Fruit fly (Drosophila melanogaster) whole organism, embryonic: ENCODE data around the gene zfh2.
A peak's percentile ranks its signal among the peaks of the same experiment; 100 is the strongest.

Source experiments
- Abd-B ChIP-seq: fragments of 200-800 bp; sonication (Bioruptor generic); optimal IDR thresholded peaks from 2 replicates; lab custom pipeline; 2018; ENCODE audit warnings: missing biosample characterization, mild to moderate bottlenecking, missing genetic modification characterization, moderate library complexity
- CG10209 ChIP-seq: fragments of 200-800 bp; sonication (Bioruptor generic); optimal IDR thresholded peaks from 3 replicates; lab custom pipeline; 2017; ENCODE audit warnings: missing biosample characterization, mild to moderate bottlenecking, missing genetic modification characterization, missing genetic modification reagents
- CG12236 ChIP-seq: fragments of 200-800 bp; sonication (Bioruptor generic); optimal IDR thresholded peaks from 2 replicates; lab custom pipeline; 2016; ENCODE audit warnings: missing biosample characterization, missing genetic modification characterization
- CG13287 ChIP-seq: fragments of 200-800 bp; sonication (Bioruptor generic); IDR thresholded peaks from 2 replicates; pipeline ENCODE4 v1.3.6; 2022; ENCODE audit warnings: missing biosample characterization, missing genetic modification characterization; ENCODE audit not compliant: partially characterized antibody
- CG17328 ChIP-seq: fragments of 200-800 bp; sonication (Bioruptor generic); IDR thresholded peaks from 2 replicates; pipeline ENCODE4 v1.3.6; 2022; ENCODE audit warnings: missing biosample characterization, missing genetic modification characterization
- CG17361 ChIP-seq: fragments of 200-800 bp; sonication (Bioruptor generic); IDR thresholded peaks from 3 replicates; pipeline ENCODE4 v1.3.6; 2022; ENCODE audit warnings: missing biosample characterization, missing genetic modification characterization
- CG17612 ChIP-seq: fragments of 200-800 bp; sonication (Bioruptor generic); IDR thresholded peaks from 2 replicates; pipeline ENCODE4 v1.3.6; 2022; ENCODE audit warnings: missing biosample characterization, missing genetic modification characterization
- CG18764 ChIP-seq: fragments of 200-800 bp; sonication (Bioruptor generic); optimal IDR thresholded peaks from 3 replicates; lab custom pipeline; 2016; ENCODE audit warnings: missing biosample characterization, missing genetic modification characterization
- CG30020 ChIP-seq: fragments of 200-800 bp; optimal IDR thresholded peaks from 2 replicates; lab custom pipeline; 2019; ENCODE audit warnings: missing biosample characterization, mild to moderate bottlenecking, missing genetic modification characterization, moderate library complexity
- CG30403 ChIP-seq: fragments of 200-800 bp; sonication (Bioruptor generic); optimal IDR thresholded peaks from 3 replicates; lab custom pipeline; 2016; ENCODE audit warnings: missing biosample characterization, missing genetic modification characterization
- CG31365 ChIP-seq: fragments of 200-800 bp; sonication (Bioruptor generic); optimal IDR thresholded peaks from 2 replicates; lab custom pipeline; 2018; ENCODE audit warnings: missing biosample characterization, mild to moderate bottlenecking, missing genetic modification characterization
- CG3163 ChIP-seq: fragments of 200-800 bp; sonication (Bioruptor generic); optimal IDR thresholded peaks from 3 replicates; lab custom pipeline; 2016; ENCODE audit warnings: missing biosample characterization, missing genetic modification characterization
- CG32772 ChIP-seq: fragments of 200-800 bp; sonication (Bioruptor generic); IDR thresholded peaks from 2 replicates; pipeline ENCODE4 v1.3.6; 2022; ENCODE audit warnings: missing biosample characterization, missing genetic modification characterization
- CG4617 ChIP-seq: fragments of 200-800 bp; sonication (Bioruptor generic); optimal IDR thresholded peaks from 3 replicates; lab custom pipeline; 2016; ENCODE audit warnings: missing biosample characterization, missing genetic modification characterization, borderline replicate concordance
- CG4854 ChIP-seq: fragments of 200-800 bp; sonication (Bioruptor generic); optimal IDR thresholded peaks from 2 replicates; lab custom pipeline; 2016; ENCODE audit warnings: missing biosample characterization, missing genetic modification characterization, inconsistent platforms
- CG6765 ChIP-seq: fragments of 200-800 bp; sonication (Bioruptor generic); optimal IDR thresholded peaks from 3 replicates; lab custom pipeline; 2017; ENCODE audit warnings: missing biosample characterization, mild to moderate bottlenecking, missing genetic modification characterization
- CG6854 ChIP-seq: fragments of 200-800 bp; sonication (Bioruptor generic); optimal IDR thresholded peaks from 3 replicates; lab custom pipeline; 2017; ENCODE audit warnings: missing biosample characterization, mild to moderate bottlenecking, missing genetic modification characterization
- CG7357 ChIP-seq: fragments of 200-800 bp; sonication (Bioruptor generic); IDR thresholded peaks from 3 replicates; pipeline ENCODE4 v1.3.6; 2022; ENCODE audit warnings: missing biosample characterization, missing genetic modification characterization
- CG7928 ChIP-seq: fragments of 200-800 bp; sonication (Bioruptor generic); optimal IDR thresholded peaks from 2 replicates; lab custom pipeline; 2017; ENCODE audit warnings: missing biosample characterization, mild to moderate bottlenecking, missing genetic modification characterization
- Deaf1 ChIP-seq: fragments of 200-800 bp; optimal IDR thresholded peaks from 3 replicates; lab custom pipeline; 2019; ENCODE audit warnings: missing biosample characterization, mild to moderate bottlenecking, missing genetic modification characterization, moderate library complexity
- Dp ChIP-seq: fragments of 200-800 bp; sonication (Bioruptor generic); optimal IDR thresholded peaks from 2 replicates; lab custom pipeline; 2018; ENCODE audit warnings: missing biosample characterization, mild to moderate bottlenecking, missing genetic modification characterization, moderate library complexity
- E2f1 ChIP-seq: fragments of 200-800 bp; sonication (Bioruptor generic); IDR thresholded peaks from 2 replicates; pipeline ENCODE4 v1.3.6; 2022; ENCODE audit warnings: missing biosample characterization, missing genetic modification characterization
- Ets97D ChIP-seq: fragments of 200-800 bp; sonication (Bioruptor generic); optimal IDR thresholded peaks from 3 replicates; lab custom pipeline; 2016; ENCODE audit warnings: missing biosample characterization, missing genetic modification characterization
- H15 ChIP-seq: fragments of 200-800 bp; sonication (Bioruptor generic); IDR thresholded peaks from 3 replicates; pipeline ENCODE4 v1.3.6; 2022; ENCODE audit warnings: missing biosample characterization, missing genetic modification characterization
- Hr3 ChIP-seq: fragments of 200-800 bp; sonication (Bioruptor generic); optimal IDR thresholded peaks from 3 replicates; lab custom pipeline; 2016; ENCODE audit warnings: missing biosample characterization, missing genetic modification characterization
- Lim3 ChIP-seq: fragments of 200-800 bp; sonication (Bioruptor generic); IDR thresholded peaks from 2 replicates; pipeline ENCODE4 v1.3.6; 2022; ENCODE audit warnings: missing biosample characterization, missing genetic modification characterization
- MESR4 ChIP-seq: fragments of 200-800 bp; sonication (Bioruptor generic); optimal IDR thresholded peaks from 2 replicates; lab custom pipeline; 2018; ENCODE audit warnings: missing biosample characterization, mild to moderate bottlenecking, missing genetic modification characterization, moderate library complexity
- Max ChIP-seq: fragments of 200-800 bp; sonication (Bioruptor generic); optimal IDR thresholded peaks from 2 replicates; lab custom pipeline; 2016; ENCODE audit warnings: missing biosample characterization, mild to moderate bottlenecking, missing genetic modification characterization
- NC2β ChIP-seq: fragments of 200-800 bp; sonication (Bioruptor generic); optimal IDR thresholded peaks from 2 replicates; lab custom pipeline; 2016; ENCODE audit warnings: missing biosample characterization, missing genetic modification characterization
- Sin3A ChIP-seq: fragments of >200 bp; optimal IDR thresholded peaks from 2 replicates; lab custom pipeline; 2018
- TFAM ChIP-seq: fragments of 200-800 bp; sonication (Bioruptor generic); optimal IDR thresholded peaks from 2 replicates; lab custom pipeline; 2017; ENCODE audit warnings: missing biosample characterization, missing genetic modification characterization, inconsistent platforms
- br ChIP-seq: fragments of >200 bp; optimal IDR thresholded peaks from 2 replicates; lab custom pipeline; 2017
- btn ChIP-seq: fragments of 200-800 bp; sonication (Bioruptor generic); optimal IDR thresholded peaks from 2 replicates; lab custom pipeline; 2016; ENCODE audit warnings: missing biosample characterization, missing genetic modification characterization
- corto ChIP-seq: fragments of 200-800 bp; sonication (Bioruptor generic); optimal IDR thresholded peaks from 2 replicates; lab custom pipeline; 2016; ENCODE audit warnings: missing biosample characterization, mild to moderate bottlenecking, missing genetic modification characterization, moderate library complexity
- da ChIP-seq: fragments of 200-800 bp; sonication (Bioruptor generic); optimal IDR thresholded peaks from 2 replicates; lab custom pipeline; 2016; ENCODE audit warnings: missing biosample characterization, missing genetic modification characterization
- emc ChIP-seq: fragments of 200-800 bp; sonication (Bioruptor generic); optimal IDR thresholded peaks from 2 replicates; lab custom pipeline; 2016; ENCODE audit warnings: missing biosample characterization, missing genetic modification characterization
- fd64A ChIP-seq: fragments of 200-800 bp; sonication (Bioruptor generic); optimal IDR thresholded peaks from 3 replicates; lab custom pipeline; 2018; ENCODE audit warnings: missing biosample characterization, mild to moderate bottlenecking, missing genetic modification characterization
- gcm ChIP-seq: fragments of 200-800 bp; sonication (Bioruptor generic); optimal IDR thresholded peaks from 2 replicates; lab custom pipeline; 2019; ENCODE audit warnings: missing biosample characterization, mild to moderate bottlenecking, missing genetic modification characterization, moderate library complexity
- jing ChIP-seq: fragments of 200-800 bp; sonication (Bioruptor generic); optimal IDR thresholded peaks from 2 replicates; lab custom pipeline; 2018; ENCODE audit warnings: missing biosample characterization, mild to moderate bottlenecking, missing genetic modification characterization
- kni ChIP-seq: fragments of 200-800 bp; sonication (Bioruptor generic); optimal IDR thresholded peaks from 3 replicates; lab custom pipeline; 2017; ENCODE audit warnings: mild to moderate bottlenecking, missing biosample characterization, missing genetic modification reagents, missing genetic modification characterization
- luna ChIP-seq: fragments of 200-800 bp; sonication (Bioruptor generic); optimal IDR thresholded peaks from 2 replicates; lab custom pipeline; 2016; ENCODE audit warnings: missing biosample characterization, missing genetic modification characterization
- nmo ChIP-seq: fragments of 200-800 bp; sonication (Bioruptor generic); optimal IDR thresholded peaks from 2 replicates; lab custom pipeline; 2018; ENCODE audit warnings: missing biosample characterization, mild to moderate bottlenecking, missing genetic modification characterization, moderate library complexity
- odd ChIP-seq: fragments of 200-800 bp; sonication (Bioruptor generic); optimal IDR thresholded peaks from 2 replicates; lab custom pipeline; 2017; ENCODE audit warnings: missing biosample characterization, mild to moderate bottlenecking, missing genetic modification characterization
- phol ChIP-seq: fragments of 200-800 bp; sonication (Bioruptor generic); optimal IDR thresholded peaks from 3 replicates; lab custom pipeline; 2018; ENCODE audit warnings: missing biosample characterization, mild to moderate bottlenecking, missing genetic modification characterization, moderate library complexity
- ro ChIP-seq: fragments of 200-800 bp; sonication (Bioruptor generic); IDR thresholded peaks from 2 replicates; pipeline ENCODE4 v1.3.6; 2022; ENCODE audit warnings: missing biosample characterization, missing genetic modification characterization
- schlank ChIP-seq: fragments of 200-800 bp; sonication (Bioruptor generic); optimal IDR thresholded peaks from 2 replicates; lab custom pipeline; 2018; ENCODE audit warnings: missing biosample characterization, mild to moderate bottlenecking, missing genetic modification characterization
- scrt ChIP-seq: fragments of 200-800 bp; sonication (Bioruptor generic); optimal IDR thresholded peaks from 2 replicates; lab custom pipeline; 2018; ENCODE audit warnings: missing biosample characterization, mild to moderate bottlenecking, missing genetic modification characterization, moderate library complexity
- sens-2 ChIP-seq: fragments of 200-800 bp; sonication (Bioruptor generic); IDR thresholded peaks from 2 replicates; pipeline ENCODE4 v1.3.6; 2022; ENCODE audit warnings: missing biosample characterization, missing genetic modification characterization
- tup ChIP-seq: fragments of 200-800 bp; sonication (Bioruptor generic); optimal IDR thresholded peaks from 2 replicates; lab custom pipeline; 2016; ENCODE audit warnings: missing biosample characterization, mild to moderate bottlenecking, missing genetic modification characterization, moderate library complexity
- unc-4 ChIP-seq: fragments of 200-800 bp; sonication (Bioruptor generic); IDR thresholded peaks from 2 replicates; pipeline ENCODE4 v1.3.6; 2022; ENCODE audit warnings: missing biosample characterization, missing genetic modification characterization; ENCODE audit not compliant: partially characterized antibody
- usp ChIP-seq: fragments of >200 bp; optimal IDR thresholded peaks from 2 replicates; lab custom pipeline; 2017; ENCODE audit warnings: missing biosample characterization, missing genetic modification characterization
- vvl ChIP-seq: fragments of 200-800 bp; sonication (Bioruptor generic); IDR thresholded peaks from 2 replicates; pipeline ENCODE4 v1.3.6; 2022; ENCODE audit warnings: missing biosample characterization, missing genetic modification characterization
- zf30C ChIP-seq: fragments of 200-800 bp; sonication (Bioruptor generic); optimal IDR thresholded peaks from 3 replicates; lab custom pipeline; 2018; ENCODE audit warnings: missing biosample characterization, mild to moderate bottlenecking, missing genetic modification characterization

zfh2 gene

dm6 chr4:486435-486834, 15.2 kb upstream of the zfh2 start (continued):
- peak; percentile 59 for TF ChIP-seq CG3163 (GFP tag; lab: Kevin White, UChicago)
- no peak for TF ChIP-seq usp (GFP tag; lab: Kevin White, UChicago)
- peak; percentile 96 for TF ChIP-seq unc-4 (GFP tag; lab: Robert Waterston, UW)
- no peak for TF ChIP-seq zf30C (GFP tag; lab: Kevin White, UChicago)
- TF ChIP-seq CG7928 (GFP tag; lab: Kevin White, UChicago), result no peak
- peak; percentile 21 for TF ChIP-seq NC2β (GFP tag; lab: Kevin White, UChicago)
- no peak for TF ChIP-seq tup
- TF ChIP-seq MESR4 (GFP tag; lab: Kevin White, UChicago), result peak; percentile 6
- no peak for TF ChIP-seq Abd-B (GFP tag; lab: Kevin White, UChicago)
- TF ChIP-seq Hr3 (GFP tag; lab: Kevin White, UChicago), result peak; percentile 39
- TF ChIP-seq CG17328 (GFP tag; lab: Robert Waterston, UW), result peak; percentile 38
- no peak for TF ChIP-seq E2f1 (GFP tag; lab: Robert Waterston, UW)
- no peak for TF ChIP-seq CG6765 (GFP tag; lab: Kevin White, UChicago)
- no peak for TF ChIP-seq ro (GFP tag; lab: Robert Waterston, UW)
- no peak for TF ChIP-seq CG18764 (GFP tag; lab: Kevin White, UChicago)
- no peak for TF ChIP-seq scrt
- TF ChIP-seq jing (GFP tag; lab: Kevin White, UChicago), result no peak
- TF ChIP-seq btn (GFP tag; lab: Kevin White, UChicago), result no peak
- TF ChIP-seq Ets97D (GFP tag; lab: Kevin White, UChicago), result peak; percentile 95
- peak; percentile 81 for TF ChIP-seq Dp (GFP tag; lab: Kevin White, UChicago)
- TF ChIP-seq CG17612, result no peak
- TF ChIP-seq nmo (GFP tag; lab: Kevin White, UChicago), result peak; percentile 53
- peak; percentile 72 for TF ChIP-seq phol
- TF ChIP-seq CG17361 (GFP tag; lab: Robert Waterston, UW), result peak; percentile 46; the same call in 2 of the 3 replicates
- TF ChIP-seq da (GFP tag; lab: Kevin White, UChicago), result no peak
- no peak for TF ChIP-seq odd (GFP tag; lab: Kevin White, UChicago)
- TF ChIP-seq CG30020, result peak; percentile 71
- TF ChIP-seq kni (GFP tag; lab: Kevin White, UChicago), result no peak
- peak; percentile 3 for TF ChIP-seq emc
- TF ChIP-seq sens-2 (GFP tag; lab: Robert Waterston, UW), result no peak
- no peak for TF ChIP-seq CG32772 (GFP tag; lab: Robert Waterston, UW)
- no peak for TF ChIP-seq Sin3A (lab: Kevin White, UChicago)
- TF ChIP-seq Lim3 (GFP tag; lab: Robert Waterston, UW), result no peak
- TF ChIP-seq fd64A (GFP tag; lab: Kevin White, UChicago), result no peak
- no peak; the same call in 1 of the 2 replicates for TF ChIP-seq vvl (GFP tag; lab: Robert Waterston, UW)
- TF ChIP-seq gcm, result peak; percentile 36
- no peak for TF ChIP-seq CG6854
- TF ChIP-seq CG4617 (GFP tag; lab: Kevin White, UChicago), result peak; percentile 8
- TF ChIP-seq H15 (GFP tag; lab: Robert Waterston, UW), result no peak
- peak; percentile 39 for TF ChIP-seq CG4854 (GFP tag; lab: Kevin White, UChicago)
- TF ChIP-seq CG12236, result peak; percentile 15
- TF ChIP-seq luna (GFP tag; lab: Kevin White, UChicago), result peak; percentile 56
- no peak for TF ChIP-seq TFAM (GFP tag; lab: Kevin White, UChicago)
- peak; percentile 98 for TF ChIP-seq CG13287 (GFP tag; lab: Robert Waterston, UW)
- peak; percentile 11 for TF ChIP-seq CG10209 (GFP tag; lab: Kevin White, UChicago)
- TF ChIP-seq Max (GFP tag; lab: Kevin White, UChicago), result peak; percentile 30
- TF ChIP-seq CG30403 (GFP tag; lab: Kevin White, UChicago), result peak; percentile 58
- no peak for TF ChIP-seq br
- no peak for TF ChIP-seq Deaf1 (tag; lab: Kevin White, UChicago)
- no peak for TF ChIP-seq CG31365 (tag; lab: Kevin White, UChicago)
- TF ChIP-seq schlank, result no peak
- TF ChIP-seq corto (GFP tag; lab: Kevin White, UChicago), result no peak
- TF ChIP-seq CG7357 (GFP tag; lab: Robert Waterston, UW), result no peak
